Fruit fly (Drosophila melanogaster) whole organism, embryonic: ENCODE results near the gene ND-24.
A peak's percentile ranks its signal among the peaks of the same experiment; 100 is the strongest.

ENCODE experiments used
- Aef1 ChIP-seq: fragments of 200-800 bp; sonication (Bioruptor generic); IDR thresholded peaks from 3 replicates; pipeline ENCODE4 v1.3.6; 2022; ENCODE audit warnings: missing biosample characterization, missing genetic modification characterization
- C15 ChIP-seq: fragments of 200-800 bp; sonication (Bioruptor generic); IDR thresholded peaks from 3 replicates; pipeline ENCODE4 v1.3.6; 2022; ENCODE audit warnings: missing biosample characterization, missing genetic modification characterization
- CG10543 ChIP-seq: fragments of 200-800 bp; sonication (Bioruptor generic); optimal IDR thresholded peaks from 3 replicates; lab custom pipeline; 2017; ENCODE audit warnings: missing biosample characterization, mild to moderate bottlenecking, missing genetic modification characterization, moderate library complexity
- CG11093 ChIP-seq: fragments of 200-800 bp; sonication (Bioruptor generic); IDR thresholded peaks from 3 replicates; pipeline ENCODE4 v1.3.6; 2022; ENCODE audit warnings: missing biosample characterization, missing genetic modification characterization
- CG11247 ChIP-seq: fragments of 200-800 bp; sonication (Bioruptor generic); IDR thresholded peaks from 2 replicates; pipeline ENCODE4 v1.3.6; 2022; ENCODE audit warnings: missing biosample characterization, missing genetic modification characterization
- CG12391 ChIP-seq: fragments of 200-800 bp; sonication (Bioruptor generic); optimal IDR thresholded peaks from 3 replicates; lab custom pipeline; 2018; ENCODE audit warnings: missing biosample characterization, mild to moderate bottlenecking, missing genetic modification characterization, moderate library complexity
- CG12659 ChIP-seq: fragments of 200-800 bp; sonication (Bioruptor generic); optimal IDR thresholded peaks from 3 replicates; lab custom pipeline; 2017; ENCODE audit warnings: mild to moderate bottlenecking, missing biosample characterization, missing genetic modification reagents, missing genetic modification characterization
- CG13123 ChIP-seq: fragments of 200-800 bp; sonication (Bioruptor generic); optimal IDR thresholded peaks from 2 replicates; lab custom pipeline; 2016; ENCODE audit warnings: missing biosample characterization, missing genetic modification characterization
- CG13624 ChIP-seq: fragments of 200-800 bp; sonication (Bioruptor generic); optimal IDR thresholded peaks from 2 replicates; lab custom pipeline; 2016; ENCODE audit warnings: missing biosample characterization, missing genetic modification characterization
- CG1603 ChIP-seq: fragments of 200-800 bp; sonication (Bioruptor generic); optimal IDR thresholded peaks from 2 replicates; lab custom pipeline; 2019; ENCODE audit warnings: missing biosample characterization, mild to moderate bottlenecking, missing genetic modification characterization, moderate library complexity
- CG30431 ChIP-seq: fragments of 200-800 bp; sonication (Bioruptor generic); optimal IDR thresholded peaks from 2 replicates; lab custom pipeline; 2017; ENCODE audit warnings: missing biosample characterization, missing genetic modification characterization
- CG31441 ChIP-seq: fragments of 200-800 bp; sonication (Bioruptor generic); IDR thresholded peaks from 2 replicates; pipeline ENCODE4 v1.3.6; 2022; ENCODE audit warnings: missing biosample characterization, missing genetic modification characterization
- CG3407 ChIP-seq: fragments of 200-800 bp; sonication (Bioruptor generic); optimal IDR thresholded peaks from 2 replicates; lab custom pipeline; 2018; ENCODE audit warnings: missing biosample characterization, mild to moderate bottlenecking, missing genetic modification characterization
- CG3838 ChIP-seq: fragments of 200-800 bp; sonication (Bioruptor generic); optimal IDR thresholded peaks from 3 replicates; lab custom pipeline; 2016; ENCODE audit warnings: missing biosample characterization, missing genetic modification characterization
- CG4707 ChIP-seq: fragments of 200-800 bp; sonication (Bioruptor generic); optimal IDR thresholded peaks from 2 replicates; lab custom pipeline; 2018; ENCODE audit warnings: missing biosample characterization, mild to moderate bottlenecking, missing genetic modification characterization, moderate library complexity
- CG6272 ChIP-seq: fragments of 200-800 bp; sonication (Bioruptor generic); IDR thresholded peaks from 2 replicates; pipeline ENCODE4 v1.3.6; 2022; ENCODE audit warnings: missing biosample characterization, missing genetic modification characterization
- CG6654 ChIP-seq: fragments of 200-800 bp; sonication (Bioruptor generic); optimal IDR thresholded peaks from 2 replicates; lab custom pipeline; 2017; ENCODE audit warnings: missing biosample characterization, mild to moderate bottlenecking, missing genetic modification characterization
- CG6689 ChIP-seq: fragments of 200-800 bp; sonication (Bioruptor generic); IDR thresholded peaks from 2 replicates; pipeline ENCODE4 v1.3.6; 2022; ENCODE audit warnings: missing biosample characterization, missing genetic modification characterization
- CG6791 ChIP-seq: fragments of 200-800 bp; sonication (Bioruptor generic); IDR thresholded peaks from 3 replicates; pipeline ENCODE4 v1.3.6; 2022; ENCODE audit warnings: missing biosample characterization, missing genetic modification characterization; ENCODE audit not compliant: partially characterized antibody
- CG6854 ChIP-seq: fragments of 200-800 bp; sonication (Bioruptor generic); optimal IDR thresholded peaks from 3 replicates; lab custom pipeline; 2017; ENCODE audit warnings: missing biosample characterization, mild to moderate bottlenecking, missing genetic modification characterization
- CG7372 ChIP-seq: fragments of 200-800 bp; sonication (Bioruptor generic); IDR thresholded peaks from 2 replicates; pipeline ENCODE4 v1.3.6; 2022; ENCODE audit warnings: missing biosample characterization, missing genetic modification characterization
- CG8765 ChIP-seq: fragments of 200-800 bp; sonication (Bioruptor generic); IDR thresholded peaks from 2 replicates; pipeline ENCODE4 v1.3.6; 2022; ENCODE audit warnings: missing biosample characterization, missing genetic modification characterization
- CG9437 ChIP-seq: fragments of 200-800 bp; sonication (Bioruptor generic); optimal IDR thresholded peaks from 2 replicates; lab custom pipeline; 2018; ENCODE audit warnings: missing biosample characterization, mild to moderate bottlenecking, missing genetic modification characterization
- CG9727 ChIP-seq: fragments of 200-800 bp; sonication (Bioruptor generic); optimal IDR thresholded peaks from 3 replicates; lab custom pipeline; 2017; ENCODE audit warnings: missing biosample characterization, mild to moderate bottlenecking, missing genetic modification characterization
- CkIIα-i1 ChIP-seq: fragments of 200-800 bp; sonication (Bioruptor generic); IDR thresholded peaks from 2 replicates; pipeline ENCODE4 v1.3.6; 2022; ENCODE audit warnings: missing biosample characterization, missing genetic modification characterization
- Dek ChIP-seq: fragments of 200-800 bp; sonication (Bioruptor generic); optimal IDR thresholded peaks from 3 replicates; lab custom pipeline; 2019; ENCODE audit warnings: missing biosample characterization, mild to moderate bottlenecking, missing genetic modification characterization, moderate library complexity
- Dref ChIP-seq: fragments of 200-800 bp; sonication (Bioruptor generic); IDR thresholded peaks from 2 replicates; pipeline ENCODE4 v1.3.6; 2022; ENCODE audit warnings: missing biosample characterization, missing genetic modification characterization
- Eip74EF ChIP-seq, 2 experiments: fragments of 200-800 bp in 1 of 2; fragments of >200 bp in 1 of 2; sonication (Bioruptor generic) in 1 of 2; optimal IDR thresholded peaks; 2 replicates each; lab custom pipeline; 2017 to 2019; ENCODE audit warnings: missing biosample characterization in 2 of 2, missing genetic modification characterization in 2 of 2, mild to moderate bottlenecking in 1 of 2, moderate library complexity in 1 of 2
- Elba2 ChIP-seq: fragments of 200-800 bp; sonication (Bioruptor generic); optimal IDR thresholded peaks from 3 replicates; lab custom pipeline; 2016; ENCODE audit warnings: missing biosample characterization, missing genetic modification characterization
- Hmx ChIP-seq: fragments of 200-800 bp; sonication (Bioruptor generic); optimal IDR thresholded peaks from 2 replicates; lab custom pipeline; 2016; ENCODE audit warnings: missing biosample characterization, missing genetic modification characterization
- Hr51 ChIP-seq, 2 experiments: fragments of 200-800 bp; sonication (Bioruptor generic); optimal IDR thresholded peaks; 2 replicates in 1 of 2; 3 replicates in 1 of 2; lab custom pipeline; 2016 to 2018; ENCODE audit warnings: missing biosample characterization in 2 of 2, missing genetic modification characterization in 2 of 2, mild to moderate bottlenecking in 1 of 2, moderate library complexity in 1 of 2
- MBD-R2 ChIP-seq: fragments of 200-800 bp; sonication (Bioruptor generic); IDR thresholded peaks from 2 replicates; pipeline ENCODE4 v1.3.6; 2022; ENCODE audit warnings: missing biosample characterization, missing genetic modification characterization
- NC2α ChIP-seq: fragments of 200-800 bp; sonication (Bioruptor generic); optimal IDR thresholded peaks from 2 replicates; lab custom pipeline; 2016; ENCODE audit warnings: missing biosample characterization, missing genetic modification characterization
- Sry-δ ChIP-seq: fragments of 200-800 bp; sonication (Bioruptor generic); optimal IDR thresholded peaks from 2 replicates; lab custom pipeline; 2016; ENCODE audit warnings: missing biosample characterization, missing genetic modification characterization
- Stat92E ChIP-seq, 3 experiments: fragments of >200 bp in 2 of 3; fragments of 200-800 bp in 1 of 3; sonication (Bioruptor generic) in 1 of 3; optimal IDR thresholded peaks; 2 replicates each; lab custom pipeline; 2017 to 2019; ENCODE audit warnings: missing biosample characterization in 3 of 3, missing genetic modification characterization in 3 of 3, mild to moderate bottlenecking in 1 of 3, moderate library complexity in 1 of 3
- aop ChIP-seq: fragments of 200-800 bp; sonication (Bioruptor generic); IDR thresholded peaks from 2 replicates; pipeline ENCODE4 v1.3.6; 2022; ENCODE audit warnings: missing biosample characterization, missing genetic modification characterization
- bbx ChIP-seq: fragments of 200-800 bp; sonication (Bioruptor generic); IDR thresholded peaks from 2 replicates; pipeline ENCODE4 v1.3.6; 2022; ENCODE audit warnings: missing biosample characterization, missing genetic modification characterization; ENCODE audit not compliant: partially characterized antibody
- bowl ChIP-seq: fragments of 200-800 bp; sonication (Bioruptor generic); IDR thresholded peaks from 2 replicates; pipeline ENCODE4 v1.3.6; 2022; ENCODE audit warnings: missing biosample characterization, missing genetic modification characterization
- disco-r ChIP-seq: fragments of 200-800 bp; sonication (Bioruptor generic); optimal IDR thresholded peaks from 2 replicates; lab custom pipeline; 2016; ENCODE audit warnings: missing biosample characterization, missing genetic modification characterization
- en ChIP-seq: fragments of 200-800 bp; sonication (Bioruptor generic); optimal IDR thresholded peaks from 2 replicates; lab custom pipeline; 2016; ENCODE audit warnings: missing biosample characterization, missing genetic modification characterization
- fd64A ChIP-seq: fragments of 200-800 bp; sonication (Bioruptor generic); optimal IDR thresholded peaks from 3 replicates; lab custom pipeline; 2018; ENCODE audit warnings: missing biosample characterization, mild to moderate bottlenecking, missing genetic modification characterization
- ftz-f1 ChIP-seq: fragments of 200-800 bp; sonication (Bioruptor generic); optimal IDR thresholded peaks from 2 replicates; lab custom pipeline; 2016; ENCODE audit warnings: missing biosample characterization, missing genetic modification characterization
- jigr1 ChIP-seq: fragments of 200-800 bp; sonication (Bioruptor generic); IDR thresholded peaks from 3 replicates; pipeline ENCODE4 v1.3.6; 2022; ENCODE audit warnings: missing biosample characterization, missing genetic modification characterization
- lab ChIP-seq: fragments of 200-800 bp; sonication (Bioruptor generic); optimal IDR thresholded peaks from 3 replicates; lab custom pipeline; 2017; ENCODE audit warnings: missing biosample characterization, missing genetic modification characterization, mild to moderate bottlenecking, moderate library complexity, missing genetic modification reagents
- maf-S ChIP-seq: fragments of 200-800 bp; sonication (Bioruptor generic); optimal IDR thresholded peaks from 2 replicates; lab custom pipeline; 2016; ENCODE audit warnings: missing biosample characterization, missing genetic modification characterization
- odd ChIP-seq: fragments of 200-800 bp; sonication (Bioruptor generic); optimal IDR thresholded peaks from 2 replicates; lab custom pipeline; 2017; ENCODE audit warnings: missing biosample characterization, mild to moderate bottlenecking, missing genetic modification characterization
- prd ChIP-seq, 3 experiments: fragments of >200 bp in 2 of 3; fragments of 200-800 bp in 1 of 3; sonication (Bioruptor generic) in 1 of 3; optimal IDR thresholded peaks in 2 of 3; IDR thresholded peaks in 1 of 3; 2 replicates in 2 of 3; 3 replicates in 1 of 3; pipeline versions ENCODE4 v1.3.6 to Lab custom; 2017 to 2022; ENCODE audit warnings: missing biosample characterization in 1 of 3, missing genetic modification characterization in 1 of 3
- slp2 ChIP-seq: fragments of 200-800 bp; sonication (Bioruptor generic); optimal IDR thresholded peaks from 2 replicates; lab custom pipeline; 2016; ENCODE audit warnings: missing biosample characterization, missing genetic modification characterization
- tap ChIP-seq: fragments of 200-800 bp; optimal IDR thresholded peaks from 3 replicates; lab custom pipeline; 2019; ENCODE audit warnings: missing biosample characterization, mild to moderate bottlenecking, missing genetic modification characterization, moderate library complexity
- vfl ChIP-seq: fragments of 200-800 bp; sonication (Bioruptor generic); optimal IDR thresholded peaks from 2 replicates; lab custom pipeline; 2016; ENCODE audit warnings: missing biosample characterization, missing genetic modification characterization

ND-24 gene

DNA sequence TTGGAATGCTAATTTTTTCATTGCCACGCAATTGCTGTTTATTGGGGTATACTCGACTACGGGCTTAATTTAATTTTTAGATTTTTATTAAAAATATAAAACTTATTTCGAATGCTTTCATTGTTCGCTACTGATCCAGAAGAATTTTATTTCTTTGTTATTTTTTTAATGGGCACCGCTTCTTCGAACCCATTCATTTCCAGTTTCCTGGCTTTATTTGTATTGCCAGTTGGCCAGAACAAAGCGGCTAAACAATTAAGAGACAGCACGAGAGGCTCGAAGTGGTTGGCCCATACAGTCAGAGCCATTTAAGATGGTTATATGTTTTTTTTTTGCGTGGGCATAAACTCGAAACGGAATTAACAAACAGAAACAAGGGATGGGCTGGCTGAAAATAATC, 36.1 kb upstream of the ND-24 start (continued):
- TF ChIP-seq prd (optimal IDR thresholded peaks at IDR 0.05; lab: Kevin White, UChicago) (no peak), prd (GFP tag; IDR thresholded peaks at IDR 0.05; lab: Robert Waterston, UW) (peak; percentile 91), fd64A (no peak), CG13123 (GFP tag; lab: Kevin White, UChicago) (peak; percentile 15), CG3407 (peak; percentile 10), CG13624 (peak; percentile 66), CG6654 (GFP tag; lab: Kevin White, UChicago) (peak; percentile 41), Eip74EF (GFP tag; optimal IDR thresholded peaks at IDR 0.05; lab: Kevin White, UChicago) (no peak), CG3838 (peak; percentile 5), Dref (GFP tag; lab: Robert Waterston, UW) (no peak), CG7372 (GFP tag; lab: Robert Waterston, UW) (peak; percentile 85), vfl (GFP tag; lab: Kevin White, UChicago) (peak; percentile 55), MBD-R2 (peak; percentile 58; the same call in 1 of the 2 replicates), CG12659 (peak; percentile 76), CG6791 (GFP tag; lab: Robert Waterston, UW) (no peak), CG6689 (GFP tag; lab: Robert Waterston, UW) (peak; percentile 81), disco-r (GFP tag; lab: Kevin White, UChicago) (peak; percentile 12), CG11247 (peak; percentile 76), bowl (GFP tag; lab: Robert Waterston, UW) (no peak), ftz-f1 (GFP tag; lab: Kevin White, UChicago) (peak; percentile 10), CG9437 (GFP tag; lab: Kevin White, UChicago) (peak; percentile 48), CG11093 (peak; percentile 57; the same call in 2 of the 3 replicates), Hmx (peak; percentile 38), odd (GFP tag; lab: Kevin White, UChicago) (peak; percentile 41), tap (tag; lab: Kevin White, UChicago) (peak; percentile 59), lab (peak; percentile 90), CG30431 (GFP tag; lab: Kevin White, UChicago) (peak; percentile 36), Hr51 (GFP tag; optimal IDR thresholded peaks at IDR 0.05; lab: Kevin White, UChicago) (peak; percentile 54 to 61), Stat92E (GFP tag; optimal IDR thresholded peaks at IDR 0.05; lab: Kevin White, UChicago) (no peak), CG12391 (peak; percentile 76), CG4707 (GFP tag; lab: Kevin White, UChicago) (no peak), aop (no peak), jigr1 (GFP tag; lab: Robert Waterston, UW) (0 out of 3 replicates have a peak, but pooled peaks have one; percentile 45), CG10543 (GFP tag; lab: Kevin White, UChicago) (no peak), slp2 (GFP tag; lab: Kevin White, UChicago) (peak; percentile 12), CG8765 (GFP tag; lab: Robert Waterston, UW) (peak; percentile 32; the same call in 1 of the 2 replicates), Sry-δ (peak; percentile 7), CG6272 (GFP tag; lab: Robert Waterston, UW) (peak; percentile 74), CkIIα-i1 (GFP tag; lab: Robert Waterston, UW) (0 out of 2 replicates have a peak, but pooled peaks have one; percentile 51), CG9727 (GFP tag; lab: Kevin White, UChicago) (peak; percentile 80), Elba2 (GFP tag; lab: Kevin White, UChicago) (no peak), CG6854 (peak; percentile 49), CG1603 (tag; lab: Kevin White, UChicago) (no peak), C15 (GFP tag; lab: Robert Waterston, UW) (peak; percentile 25; the same call in 1 of the 3 replicates), en (GFP tag; lab: Kevin White, UChicago) (no peak), Dek (tag; lab: Kevin White, UChicago) (peak; percentile 75), NC2α (GFP tag; lab: Kevin White, UChicago) (no peak), CG31441 (GFP tag; lab: Robert Waterston, UW) (peak; percentile 77), maf-S (peak; percentile 18), Aef1 (GFP tag; lab: Robert Waterston, UW) (peak; percentile 83), bbx (GFP tag; lab: Robert Waterston, UW) (no peak)
